Worm (Caenorhabditis elegans): Measurements from ENCODE around the gene pigb-1.

DNA sequence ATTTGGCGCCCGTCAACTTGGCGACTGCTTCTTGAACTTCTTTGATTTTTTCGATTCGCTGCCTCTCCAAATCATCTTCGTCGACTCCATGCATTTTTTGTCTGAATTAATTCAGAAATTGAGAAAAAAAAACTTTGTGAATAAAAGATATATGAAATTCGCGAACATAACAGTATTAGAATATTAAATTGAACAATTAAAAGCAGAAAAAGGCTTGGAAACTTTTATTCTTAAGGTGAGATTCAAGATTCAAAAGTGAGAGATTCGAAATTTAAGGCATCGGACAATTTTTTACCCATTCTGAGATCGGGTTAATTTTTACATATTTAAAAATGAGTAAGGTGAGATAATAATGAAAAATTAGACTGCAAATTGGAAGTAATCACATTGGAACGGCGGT is 41.1 kb upstream of the pigb-1 start, which contains the start of gene F33G12.3:
- no peak for TF ChIP-seq flt-1 (GFP tag; IDR thresholded peaks at IDR 0.05)
- no peak for TF ChIP-seq med-1 (GFP tag; optimal IDR thresholded peaks at IDR 0.05; ENCODE audit: insufficient read depth)
- TF ChIP-seq ztf-29 (GFP tag; IDR thresholded peaks at IDR 0.05), result no peak
- TF ChIP-seq T22C8.4 (GFP tag; IDR thresholded peaks at IDR 0.05), result no peak
- TF ChIP-seq klf-2 (GFP tag; conservative IDR thresholded peaks at IDR 0.05), result no peak
- no peak for TF ChIP-seq cog-1 (tag; optimal IDR thresholded peaks at IDR 0.05)
- no peak for TF ChIP-seq ztf-23 (GFP tag; IDR thresholded peaks at IDR 0.05)
- no peak for TF ChIP-seq tab-1 (GFP tag; IDR thresholded peaks at IDR 0.05)
